Worm (Caenorhabditis elegans) whole organism, early embryonic: ENCODE data around the gene flp-23.

Experiments
- B0310.2 ChIP-seq: sonication (generic microtip); optimal IDR thresholded peaks from 2 replicates; lab custom pipeline; 2016; ENCODE audit warnings: mild to moderate bottlenecking, missing genetic modification characterization, missing compliant biosample characterization
- F13C5.2 ChIP-seq: sonication (generic microtip); optimal IDR thresholded peaks from 2 replicates; lab custom pipeline; 2017; ENCODE audit warnings: mild to moderate bottlenecking, missing genetic modification characterization, inconsistent platforms, missing compliant biosample characterization
- aly-1 ChIP-seq: sonication (generic microtip); optimal IDR thresholded peaks from 2 replicates; lab custom pipeline; 2016; ENCODE audit warnings: missing genetic modification characterization, missing compliant biosample characterization
- ama-1 ChIP-seq: fragments of 150-350 bp; optimal IDR thresholded peaks from 2 replicates; lab custom pipeline; 2014
- ceh-13 ChIP-seq: fragments of 200-800 bp; sonication (Bioruptor generic); optimal IDR thresholded peaks from 2 replicates; lab custom pipeline; 2018; ENCODE audit warnings: mild to moderate bottlenecking, missing genetic modification characterization, missing compliant biosample characterization
- ceh-36 ChIP-seq: sonication (generic microtip); optimal IDR thresholded peaks from 2 replicates; lab custom pipeline; 2016; ENCODE audit warnings: missing genetic modification characterization, inconsistent platforms, missing compliant biosample characterization
- ets-7 ChIP-seq: sonication (generic microtip); optimal IDR thresholded peaks from 2 replicates; lab custom pipeline; 2016; ENCODE audit warnings: missing genotype, missing genetic modification characterization, missing compliant biosample characterization
- flt-1 ChIP-seq: fragments of 200-800 bp; sonication (Bioruptor generic); IDR thresholded peaks from 2 replicates; pipeline ENCODE4 v1.3.6; 2022; ENCODE audit warnings: missing genetic modification characterization, missing compliant biosample characterization
- hmbx-1 ChIP-seq: sonication (generic microtip); optimal IDR thresholded peaks from 2 replicates; lab custom pipeline; 2016; ENCODE audit warnings: mild to moderate bottlenecking, missing genetic modification characterization, missing compliant biosample characterization
- hmg-4 ChIP-seq: fragments of 200-800 bp; sonication (Bioruptor generic); optimal IDR thresholded peaks from 2 replicates; lab custom pipeline; 2018; ENCODE audit warnings: mild to moderate bottlenecking, missing genetic modification characterization, missing compliant biosample characterization
- hnd-1 ChIP-seq: sonication (generic microtip); optimal IDR thresholded peaks from 2 replicates; lab custom pipeline; 2016; ENCODE audit warnings: missing genetic modification characterization, missing compliant biosample characterization
- pes-1 ChIP-seq: fragments of 200-800 bp; sonication (Bioruptor generic); IDR thresholded peaks from 2 replicates; pipeline ENCODE4 v1.3.6; 2022; ENCODE audit warnings: missing genetic modification reagents, missing genetic modification characterization, missing compliant biosample characterization
- scrt-1 ChIP-seq: fragments of 200-800 bp; sonication (Bioruptor generic); IDR thresholded peaks from 2 replicates; pipeline ENCODE4 v1.3.6; 2022; ENCODE audit warnings: missing genetic modification characterization, missing compliant biosample characterization
- sea-1 ChIP-seq: fragments of 200-800 bp; sonication (Bioruptor generic); conservative IDR thresholded peaks from 2 replicates; pipeline ENCODE4 v1.3.6; 2022; ENCODE audit warnings: missing genetic modification characterization, missing compliant biosample characterization
- tbx-11 ChIP-seq: fragments of 200-800 bp; sonication (Bioruptor generic); IDR thresholded peaks from 2 replicates; pipeline ENCODE4 v1.3.6; 2022; ENCODE audit warnings: missing genetic modification characterization, missing compliant biosample characterization
- tbx-37 ChIP-seq: fragments of 200-800 bp; sonication (Bioruptor generic); conservative IDR thresholded peaks from 2 replicates; pipeline ENCODE4 v1.3.6; 2022; ENCODE audit warnings: missing genetic modification reagents, missing genetic modification characterization, missing compliant biosample characterization
- tra-4 ChIP-seq: sonication (generic microtip); optimal IDR thresholded peaks from 2 replicates; lab custom pipeline; 2017; ENCODE audit warnings: missing genetic modification characterization, missing compliant biosample characterization

flp-23 gene

DNA sequence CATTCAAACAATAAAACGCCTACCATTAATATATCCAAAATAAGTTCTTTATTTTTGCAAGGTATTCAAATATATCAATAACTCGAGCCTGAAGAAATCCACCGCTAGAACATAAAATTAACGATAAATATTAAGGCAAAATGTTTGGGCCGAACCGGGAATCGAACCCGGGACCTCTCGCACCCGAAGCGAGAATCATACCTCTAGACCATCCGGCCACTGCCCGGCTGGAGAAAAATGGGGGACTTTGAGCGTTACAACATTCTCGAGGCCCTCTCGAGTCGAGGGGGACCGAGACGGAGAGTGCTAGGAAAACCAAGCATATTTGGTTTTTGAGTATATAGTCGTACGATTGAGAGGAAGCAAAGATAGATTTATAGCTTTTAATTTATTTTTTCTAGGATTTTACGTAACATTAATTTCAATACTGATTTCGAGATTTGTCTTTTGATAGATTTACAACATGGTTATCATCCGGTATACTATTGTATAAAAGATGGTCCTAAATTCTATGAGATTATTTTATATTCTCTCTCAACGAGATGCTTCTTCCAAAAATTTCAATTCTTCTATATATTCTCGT, at the start of gene flp-23:
Gene flp-23 (plus strand): TSS at position 533 of the 583 bp plus-strand sequence.
- TF ChIP-seq ama-1 (lab: Kevin White, UChicago), result no peak
- TF ChIP-seq tbx-37 (GFP tag; lab: Robert Waterston, UW), result peak; percentile 80; the same call in 1 of the 2 replicates
- TF ChIP-seq sea-1, result peak; percentile 89
- peak; percentile 69 for TF ChIP-seq ceh-13 (GFP tag; lab: Kevin White, UChicago)
- TF ChIP-seq aly-1 (tag; lab: Kevin White, UChicago), result peak; percentile 88
- peak; percentile 48 for TF ChIP-seq hmbx-1 (tag; lab: Kevin White, UChicago)
- peak; percentile 87 for TF ChIP-seq flt-1
- peak; percentile 90 for TF ChIP-seq scrt-1 (GFP tag; lab: Robert Waterston, UW)
- TF ChIP-seq hnd-1 (tag; lab: Kevin White, UChicago), result peak; percentile 60
- TF ChIP-seq B0310.2, result peak; percentile 45
- TF ChIP-seq tbx-11 (GFP tag; lab: Robert Waterston, UW), result peak; percentile 74
- TF ChIP-seq hmg-4, result peak; percentile 85
- TF ChIP-seq F13C5.2, result peak; percentile 87
- TF ChIP-seq ceh-36 (tag; lab: Kevin White, UChicago), result peak; percentile 79
- peak; percentile 59 for TF ChIP-seq tra-4 (tag; lab: Kevin White, UChicago)
- peak; percentile 91 for TF ChIP-seq pes-1 (GFP tag; lab: Robert Waterston, UW)
- peak; percentile 58 for TF ChIP-seq ets-7

DNA sequence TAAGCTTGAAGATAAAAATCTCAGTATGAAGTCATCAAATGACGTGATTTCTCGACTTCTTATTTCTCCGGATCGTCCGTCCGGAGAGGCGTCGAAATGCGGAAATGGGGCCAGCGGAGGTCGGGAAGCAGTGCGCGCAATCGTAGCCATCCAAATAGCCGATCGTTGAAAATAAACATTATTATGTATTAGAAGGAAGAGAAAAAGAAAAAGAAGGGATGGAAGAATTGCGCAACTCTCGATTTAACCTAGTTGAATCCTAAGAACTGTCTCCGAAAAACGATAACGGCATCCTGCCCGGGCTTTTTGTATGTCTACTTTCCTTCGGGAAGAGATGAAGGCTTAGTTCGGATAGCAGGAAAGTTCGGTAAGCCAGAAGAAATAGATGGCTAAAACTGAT, 48.4 kb upstream of the flp-23 start:
- TF ChIP-seq tbx-11 (GFP tag; lab: Robert Waterston, UW), result no peak
- no peak for TF ChIP-seq tbx-37 (GFP tag; lab: Robert Waterston, UW)
- TF ChIP-seq hnd-1 (tag; lab: Kevin White, UChicago), result no peak
- no peak for TF ChIP-seq F13C5.2
- no peak for TF ChIP-seq flt-1
- no peak for TF ChIP-seq aly-1 (tag; lab: Kevin White, UChicago)
- no peak for TF ChIP-seq ama-1 (lab: Kevin White, UChicago)
- no peak for TF ChIP-seq hmg-4
- TF ChIP-seq pes-1 (GFP tag; lab: Robert Waterston, UW), result no peak
- TF ChIP-seq B0310.2, result no peak
- no peak for TF ChIP-seq ceh-36 (tag; lab: Kevin White, UChicago)
- no peak for TF ChIP-seq scrt-1 (GFP tag; lab: Robert Waterston, UW)
- no peak for TF ChIP-seq hmbx-1 (tag; lab: Kevin White, UChicago)
- TF ChIP-seq ets-7, result no peak
- no peak for TF ChIP-seq sea-1
- no peak for TF ChIP-seq ceh-13 (GFP tag; lab: Kevin White, UChicago)
- no peak for TF ChIP-seq tra-4 (tag; lab: Kevin White, UChicago)

DNA sequence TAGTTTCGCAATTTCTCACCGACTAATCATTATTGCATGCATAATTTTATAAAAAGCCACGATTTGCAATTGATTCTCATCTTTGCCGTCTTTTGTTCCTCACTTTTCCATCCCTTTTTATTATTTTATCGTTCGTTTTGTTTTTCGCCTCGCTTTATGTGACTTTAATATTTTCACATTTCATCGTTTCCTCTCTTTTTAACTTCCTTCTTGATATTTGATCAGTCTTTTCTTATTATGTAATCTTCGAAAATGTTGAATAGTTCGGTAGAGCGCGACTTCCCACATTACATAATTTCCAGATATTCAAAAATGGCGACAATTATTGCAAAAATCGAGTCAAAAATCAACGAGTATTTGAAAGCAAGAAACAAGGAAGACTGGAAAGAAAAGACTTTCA, 45.0 kb upstream of the flp-23 start, which contains the start of gene C06E1.1:
Gene C06E1.1 (plus strand): TSS at position 301 of the 400 bp plus-strand sequence.
- no peak for TF ChIP-seq pes-1 (GFP tag; lab: Robert Waterston, UW)
- no peak for TF ChIP-seq ceh-36 (tag; lab: Kevin White, UChicago)
- no peak for TF ChIP-seq hmg-4
- TF ChIP-seq F13C5.2, result no peak
- no peak for TF ChIP-seq sea-1
- no peak for TF ChIP-seq hnd-1 (tag; lab: Kevin White, UChicago)
- no peak for TF ChIP-seq tbx-37 (GFP tag; lab: Robert Waterston, UW)
- TF ChIP-seq scrt-1 (GFP tag; lab: Robert Waterston, UW), result no peak
- TF ChIP-seq tra-4 (tag; lab: Kevin White, UChicago), result no peak
- no peak for TF ChIP-seq ets-7
- TF ChIP-seq hmbx-1 (tag; lab: Kevin White, UChicago), result no peak
- no peak for TF ChIP-seq aly-1 (tag; lab: Kevin White, UChicago)
- no peak for TF ChIP-seq ama-1 (lab: Kevin White, UChicago)
- no peak for TF ChIP-seq B0310.2
- no peak for TF ChIP-seq tbx-11 (GFP tag; lab: Robert Waterston, UW)
- TF ChIP-seq flt-1, result no peak
- TF ChIP-seq ceh-13 (GFP tag; lab: Kevin White, UChicago), result no peak

DNA sequence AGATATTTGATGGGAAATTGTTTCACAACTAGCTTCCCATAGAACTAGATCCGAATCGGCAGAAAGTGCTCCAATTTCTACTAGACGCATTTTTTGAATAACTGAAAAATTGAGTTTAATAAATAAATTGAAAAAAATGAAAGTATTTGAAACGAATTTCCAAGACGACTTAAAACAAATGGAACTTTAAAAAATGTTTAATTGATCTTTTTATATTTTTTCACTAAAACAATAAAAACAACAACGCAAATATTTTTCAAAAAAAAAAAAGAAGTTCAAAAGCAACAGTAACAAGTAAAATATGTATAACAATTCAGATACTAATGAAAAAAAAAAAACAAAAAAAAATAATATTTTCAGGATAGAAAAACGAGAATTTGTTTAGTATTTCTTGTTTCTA, 40.9 kb upstream of the flp-23 start, which contains the start of gene C06E1.9:
Gene C06E1.9 (minus strand): TSS at position 101 of the 400 bp plus-strand sequence.
- TF ChIP-seq sea-1, result no peak
- no peak for TF ChIP-seq pes-1 (GFP tag; lab: Robert Waterston, UW)
- no peak for TF ChIP-seq tbx-37 (GFP tag; lab: Robert Waterston, UW)
- TF ChIP-seq ama-1 (lab: Kevin White, UChicago), result no peak
- no peak for TF ChIP-seq tra-4 (tag; lab: Kevin White, UChicago)
- TF ChIP-seq flt-1, result no peak
- TF ChIP-seq ceh-36 (tag; lab: Kevin White, UChicago), result no peak
- no peak for TF ChIP-seq aly-1 (tag; lab: Kevin White, UChicago)
- no peak for TF ChIP-seq hmg-4
- no peak for TF ChIP-seq F13C5.2
- TF ChIP-seq hnd-1 (tag; lab: Kevin White, UChicago), result no peak
- no peak for TF ChIP-seq tbx-11 (GFP tag; lab: Robert Waterston, UW)
- no peak for TF ChIP-seq ets-7

DNA sequence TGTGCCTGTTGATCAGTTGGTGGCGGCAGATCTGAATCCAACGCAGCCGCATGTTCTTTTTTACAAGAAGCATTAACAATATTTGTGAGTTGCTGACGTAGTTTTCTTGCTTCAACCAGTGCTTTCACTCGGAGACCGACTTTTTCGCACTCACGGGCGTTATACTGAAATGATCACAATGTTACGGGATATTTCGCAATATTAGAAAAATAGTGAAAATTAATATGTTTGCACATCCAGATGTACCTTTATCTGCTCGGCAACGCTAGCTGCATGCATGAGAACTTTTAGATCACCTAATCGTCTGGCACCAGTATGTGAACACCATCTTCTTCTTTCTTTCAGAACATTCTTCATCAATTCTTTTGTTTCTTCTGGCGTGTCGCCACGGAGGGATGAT, 39.3 kb upstream of the flp-23 start:
- TF ChIP-seq ama-1 (lab: Kevin White, UChicago) (no peak), hmg-4 (no peak), scrt-1 (GFP tag; lab: Robert Waterston, UW) (no peak), ceh-36 (tag; lab: Kevin White, UChicago) (no peak), ets-7 (no peak), F13C5.2 (no peak), tra-4 (tag; lab: Kevin White, UChicago) (no peak), tbx-11 (GFP tag; lab: Robert Waterston, UW) (no peak), aly-1 (tag; lab: Kevin White, UChicago) (no peak), hnd-1 (tag; lab: Kevin White, UChicago) (no peak), hmbx-1 (tag; lab: Kevin White, UChicago) (no peak), flt-1 (no peak), pes-1 (GFP tag; lab: Robert Waterston, UW) (no peak), sea-1 (no peak), B0310.2 (no peak), ceh-13 (GFP tag; lab: Kevin White, UChicago) (no peak), tbx-37 (GFP tag; lab: Robert Waterston, UW) (no peak)

DNA sequence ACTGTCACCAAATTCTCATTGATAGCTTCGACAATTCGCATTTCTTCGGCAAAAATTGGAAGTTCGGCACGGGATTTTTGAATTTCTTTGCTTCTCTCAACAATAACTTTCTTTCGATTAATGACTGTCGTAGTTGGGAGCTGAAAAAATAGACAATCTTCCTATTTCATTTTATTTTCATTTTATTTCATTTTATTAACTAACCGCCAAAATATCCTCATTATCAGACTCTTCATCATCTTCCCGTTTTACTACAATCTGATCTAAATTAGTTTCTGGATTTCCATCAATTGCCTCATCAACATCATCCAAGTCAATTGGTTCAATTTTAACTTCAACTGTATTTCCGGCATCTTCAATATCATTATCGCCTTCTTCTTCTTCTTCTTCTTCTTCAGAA, 37.0 kb upstream of the flp-23 start:
- TF ChIP-seq flt-1, result no peak

DNA sequence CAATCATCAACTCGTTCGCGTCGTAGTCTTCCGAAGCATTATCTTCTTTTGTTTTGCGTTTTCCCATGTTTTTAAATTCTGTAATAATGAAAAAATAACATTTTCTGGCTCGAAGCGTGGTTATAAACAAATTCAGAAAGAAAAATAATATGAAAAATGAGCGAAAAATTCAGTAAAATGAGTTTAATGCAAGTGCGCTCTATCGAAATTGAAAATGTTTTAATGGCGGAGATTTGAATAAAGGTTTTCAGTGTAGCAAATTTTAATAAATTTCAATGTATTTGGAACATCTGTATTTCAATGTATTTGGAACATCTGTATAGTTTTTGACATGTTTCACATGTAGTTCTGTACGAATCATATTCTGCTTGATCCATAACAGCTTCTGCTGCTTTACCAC, 36.1 kb upstream of the flp-23 start, which contains the start of gene rha-2:
Gene rha-2 (minus strand): TSS at position 80 of the 400 bp plus-strand sequence.
- no peak for TF ChIP-seq aly-1 (tag; lab: Kevin White, UChicago)
- no peak for TF ChIP-seq hnd-1 (tag; lab: Kevin White, UChicago)
- TF ChIP-seq hmbx-1 (tag; lab: Kevin White, UChicago), result no peak
